Worm (Caenorhabditis elegans) whole organism, L4 larva: ENCODE data around the gene knl-1.

ENCODE experiments used
- F10B5.3 ChIP-seq: sonication (generic microtip); optimal IDR thresholded peaks from 2 replicates; lab custom pipeline; 2016; ENCODE audit warnings: mild to moderate bottlenecking, missing genetic modification characterization, missing compliant biosample characterization
- R02D3.7 ChIP-seq: fragments of 150-350 bp; sonication (generic microtip); optimal IDR thresholded peaks from 3 replicates; lab custom pipeline; 2014; ENCODE audit warnings: missing biosample characterization, missing genetic modification characterization
- arid-1 ChIP-seq: fragments of 200-800 bp; sonication (Bioruptor generic); conservative IDR thresholded peaks from 2 replicates; pipeline ENCODE4 v1.3.6; 2022; ENCODE audit warnings: missing genetic modification reagents, missing genetic modification characterization, missing compliant biosample characterization
- ceh-32 ChIP-seq: sonication (generic microtip); optimal IDR thresholded peaks from 2 replicates; lab custom pipeline; 2016; ENCODE audit warnings: mild to moderate bottlenecking, missing genetic modification characterization, missing compliant biosample characterization; ENCODE audit not compliant: poor library complexity
- dmd-6 ChIP-seq: fragments of 200-800 bp; sonication (Bioruptor generic); IDR thresholded peaks from 2 replicates; pipeline ENCODE4 v1.3.6; 2022; ENCODE audit warnings: missing genetic modification reagents, missing genetic modification characterization, missing compliant biosample characterization
- fkh-10 ChIP-seq: fragments of 150-350 bp; optimal IDR thresholded peaks from 2 replicates; lab custom pipeline; 2014; ENCODE audit warnings: missing biosample characterization, missing genetic modification reagents, missing genetic modification characterization
- mes-2 ChIP-seq: sonication (generic microtip); optimal IDR thresholded peaks from 2 replicates; lab custom pipeline; 2016; ENCODE audit warnings: missing genotype, mild to moderate bottlenecking, missing genetic modification characterization, missing compliant biosample characterization; ENCODE audit not compliant: poor library complexity, severe bottlenecking
- nhr-42 ChIP-seq: fragments of 200-800 bp; sonication (Bioruptor generic); IDR thresholded peaks from 2 replicates; pipeline ENCODE4 v1.3.6; 2022; ENCODE audit warnings: missing genetic modification characterization, missing compliant biosample characterization
- nhr-6 ChIP-seq: fragments of 150-350 bp; optimal IDR thresholded peaks from 2 replicates; lab custom pipeline; 2014; ENCODE audit warnings: missing biosample characterization, missing genetic modification characterization
- nhr-76 ChIP-seq: fragments of 150-350 bp; optimal IDR thresholded peaks from 2 replicates; lab custom pipeline; 2014; ENCODE audit warnings: missing biosample characterization, missing genetic modification characterization
- pqm-1 ChIP-seq: sonication (generic microtip); optimal IDR thresholded peaks from 2 replicates; lab custom pipeline; 2017; ENCODE audit warnings: missing biosample characterization, missing genetic modification characterization
- spr-1 ChIP-seq: sonication (generic microtip); optimal IDR thresholded peaks from 2 replicates; lab custom pipeline; 2016; ENCODE audit warnings: mild to moderate bottlenecking, missing genetic modification characterization, missing compliant biosample characterization
- zip-11 ChIP-seq: fragments of 200-800 bp; sonication (Bioruptor generic); IDR thresholded peaks from 2 replicates; pipeline ENCODE4 v1.3.6; 2022; ENCODE audit warnings: missing genetic modification characterization, missing compliant biosample characterization
- ztf-11 ChIP-seq: fragments of 150-350 bp; optimal IDR thresholded peaks from 2 replicates; lab custom pipeline; 2014; ENCODE audit warnings: missing biosample characterization, missing genetic modification characterization

DNA sequence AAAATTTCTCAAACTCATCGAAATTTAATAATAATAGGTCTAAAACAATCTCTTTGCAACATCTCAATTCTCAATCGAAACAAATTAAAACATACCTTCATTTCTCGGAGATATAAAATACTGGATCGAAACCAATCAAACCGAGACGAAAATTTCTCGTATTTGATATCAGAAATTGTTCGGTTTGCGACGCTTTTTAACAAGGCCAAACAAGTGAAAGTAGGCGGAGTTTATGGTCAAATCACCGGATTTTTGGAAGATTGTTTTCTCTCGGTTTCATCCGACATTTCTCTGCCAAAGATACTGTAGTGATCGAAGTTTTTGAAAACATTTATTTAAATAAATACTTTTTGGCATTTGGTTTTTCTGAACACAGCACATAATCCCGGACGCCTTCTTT, 15.1 kb upstream of the knl-1 start, which contains the start of gene C02F5.14:
- TF ChIP-seq mes-2 (tag; lab: Kevin White, UChicago) (no peak), dmd-6 (GFP tag; lab: Robert Waterston, UW) (no peak), nhr-42 (no peak), spr-1 (tag; lab: Kevin White, UChicago) (no peak), ztf-11 (tag; lab: Kevin White, UChicago) (no peak), nhr-76 (no peak), F10B5.3 (tag; lab: Kevin White, UChicago) (no peak), arid-1 (no peak), R02D3.7 (tag; lab: Kevin White, UChicago) (no peak), ceh-32 (tag; lab: Kevin White, UChicago) (no peak), zip-11 (no peak), pqm-1 (tag; lab: Kevin White, UChicago) (no peak), fkh-10 (no peak), nhr-6 (tag; lab: Kevin White, UChicago) (no peak)
